Fruit fly (Drosophila melanogaster): ENCODE measurements around the gene CG12708.
A peak's percentile ranks its signal among the peaks of the same experiment; 100 is the strongest.

Gene CG12708

dm6 chrX:15703720-15704206 is 28.5 kb downstream of the CG12708 start, which contains the start of the genes Pis and Hap40 (continued):
- TF ChIP-seq CG10366 (GFP tag; IDR thresholded peaks at IDR 0.05) = peak; percentile 62; the same call in 1 of the 2 replicates
- TF ChIP-seq Hr39 (optimal IDR thresholded peaks at IDR 0.05) = no peak
- peak; percentile 80 for TF ChIP-seq bcd (GFP tag; optimal IDR thresholded peaks at IDR 0.05)
- TF ChIP-seq Mes4 (GFP tag; optimal IDR thresholded peaks at IDR 0.05) = no peak
- TF ChIP-seq ttk (GFP tag; IDR thresholded peaks at IDR 0.05) = peak; percentile 57; the same call in 1 of the 2 replicates
- peak; percentile 44; the same call in 1 of the 3 replicates for TF ChIP-seq B-H1 (GFP tag; IDR thresholded peaks at IDR 0.05)
- peak; percentile 67; the same call in 2 of the 3 replicates for TF ChIP-seq ken (GFP tag; IDR thresholded peaks at IDR 0.05)
- TF ChIP-seq CG6175 (GFP tag; IDR thresholded peaks at IDR 0.05) = no peak
- TF ChIP-seq Rfx (GFP tag; IDR thresholded peaks at IDR 0.05) = peak; percentile 85
- no peak for TF ChIP-seq Nf-YA (GFP tag; IDR thresholded peaks at IDR 0.05)
- no peak for TF ChIP-seq Scr (GFP tag; IDR thresholded peaks at IDR 0.05; ENCODE audit: partially characterized antibody)
- TF ChIP-seq CG8478 (optimal IDR thresholded peaks at IDR 0.05) = no peak
- TF ChIP-seq ERR (GFP tag; optimal IDR thresholded peaks at IDR 0.05) = no peak
- peak; percentile 30 for TF ChIP-seq CHES-1-like (GFP tag; optimal IDR thresholded peaks at IDR 0.05)
- TF ChIP-seq CG10979 (tag; optimal IDR thresholded peaks at IDR 0.05) = peak; percentile 67
- TF ChIP-seq ato (GFP tag; IDR thresholded peaks at IDR 0.05; ENCODE audit: partially characterized antibody) = no peak
- TF ChIP-seq exex (tag; optimal IDR thresholded peaks at IDR 0.05) = no peak
- no peak for TF ChIP-seq HmgD (GFP tag; optimal IDR thresholded peaks at IDR 0.05)
- no peak for TF ChIP-seq her (GFP tag; optimal IDR thresholded peaks at IDR 0.05)
- TF ChIP-seq CG8359 (GFP tag; optimal IDR thresholded peaks at IDR 0.05; ENCODE audit: borderline replicate concordance) = no peak
- no peak for TF ChIP-seq CG4854 (GFP tag; optimal IDR thresholded peaks at IDR 0.05)
- peak; percentile 71; the same call in 2 of the 3 replicates for TF ChIP-seq CG11456 (GFP tag; IDR thresholded peaks at IDR 0.05)
- peak; percentile 70 for TF ChIP-seq sisA (GFP tag; IDR thresholded peaks at IDR 0.05)
- TF ChIP-seq tx (GFP tag; optimal IDR thresholded peaks at IDR 0.05) = peak; percentile 43
- TF ChIP-seq CG31441 (GFP tag; IDR thresholded peaks at IDR 0.05) = peak; percentile 75
- no peak for TF ChIP-seq Neu2 (GFP tag; optimal IDR thresholded peaks at IDR 0.05; ENCODE audit: borderline replicate concordance)
- peak; percentile 43 for TF ChIP-seq vfl (GFP tag; optimal IDR thresholded peaks at IDR 0.05)
- no peak for TF ChIP-seq da (GFP tag; optimal IDR thresholded peaks at IDR 0.05)
- TF ChIP-seq Dll (GFP tag; IDR thresholded peaks at IDR 0.05; ENCODE audit: partially characterized antibody) = no peak
- no peak for TF ChIP-seq pfk (GFP tag; optimal IDR thresholded peaks at IDR 0.05)
- no peak for TF ChIP-seq CG16863 (GFP tag; optimal IDR thresholded peaks at IDR 0.05)
- peak; percentile 83 for TF ChIP-seq Gug (GFP tag; IDR thresholded peaks at IDR 0.05)
- peak; percentile 67 for TF ChIP-seq Mrtf (GFP tag; IDR thresholded peaks at IDR 0.05)
- TF ChIP-seq abd-A (tag; optimal IDR thresholded peaks at IDR 0.05) = no peak
- no peak for TF ChIP-seq Bteb2 (GFP tag; optimal IDR thresholded peaks at IDR 0.05)
- TF ChIP-seq CG4730 (GFP tag; IDR thresholded peaks at IDR 0.05) = peak; percentile 39; the same call in 1 of the 2 replicates
- peak; percentile 27; the same call in 1 of the 2 replicates for TF ChIP-seq CG32767 (GFP tag; IDR thresholded peaks at IDR 0.05)
- peak; percentile 56 for TF ChIP-seq CG7786 (GFP tag; optimal IDR thresholded peaks at IDR 0.05)
- no peak for TF ChIP-seq p53 (GFP tag; optimal IDR thresholded peaks at IDR 0.05)
- peak; percentile 82 for TF ChIP-seq slbo (GFP tag; IDR thresholded peaks at IDR 0.05)
- TF ChIP-seq Dad (GFP tag; optimal IDR thresholded peaks at IDR 0.05) = no peak
- no peak for TF ChIP-seq CG1792 (GFP tag; optimal IDR thresholded peaks at IDR 0.05)
- peak; percentile 23 for TF ChIP-seq CG10431 (GFP tag; optimal IDR thresholded peaks at IDR 0.05)
- no peak for TF ChIP-seq Lim3 (GFP tag; IDR thresholded peaks at IDR 0.05)
- peak; percentile 51 to 78 for TF ChIP-seq dpn (GFP tag; optimal IDR thresholded peaks at IDR 0.05)
- TF ChIP-seq Hr51 (GFP tag; optimal IDR thresholded peaks at IDR 0.05) = peak; percentile 43 to 73
- peak; percentile 34; the same call in 1 of the 3 replicates for TF ChIP-seq Optix (GFP tag; IDR thresholded peaks at IDR 0.05)
- TF ChIP-seq lmd (GFP tag; IDR thresholded peaks at IDR 0.05) = peak; percentile 86
- no peak for TF ChIP-seq unc-4 (GFP tag; IDR thresholded peaks at IDR 0.05; ENCODE audit: partially characterized antibody)
- peak; percentile 73 for TF ChIP-seq pnt (GFP tag; optimal IDR thresholded peaks at IDR 0.05)
- TF ChIP-seq CG6654 (GFP tag; optimal IDR thresholded peaks at IDR 0.05) = no peak
- peak; percentile 49 for TF ChIP-seq CG2116 (GFP tag; optimal IDR thresholded peaks at IDR 0.05)
